Worm (Caenorhabditis elegans): Measurements from ENCODE around the gene subs-4.

Gene subs-4

DNA sequence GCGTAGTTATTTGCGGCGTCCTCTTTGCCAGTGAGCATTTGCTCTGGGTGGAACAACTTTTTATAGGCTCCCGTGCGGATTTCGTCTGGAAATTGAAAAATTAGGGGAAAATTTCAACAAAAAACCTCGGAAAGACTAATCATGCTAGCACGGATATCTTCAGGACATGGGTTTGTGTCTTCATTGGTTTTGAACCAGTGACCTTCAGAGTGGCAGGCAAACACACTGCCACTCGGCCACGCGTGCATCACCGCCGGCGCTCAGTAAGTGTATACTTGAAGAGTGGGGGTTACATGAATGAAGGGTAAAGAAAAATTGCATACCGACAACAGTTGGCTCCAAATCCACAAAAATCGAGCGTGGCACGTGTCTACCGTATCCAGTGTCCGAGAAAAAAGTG lies 10.8 kb upstream of the subs-4 start (continued):
- TF ChIP-seq let-526 (GFP tag; IDR thresholded peaks at IDR 0.05) (0 out of 2 replicates have a peak, but pooled peaks have one; percentile 40), die-1 (tag; optimal IDR thresholded peaks at IDR 0.05) (peak; percentile 74), lsl-1 (GFP tag; optimal IDR thresholded peaks at IDR 0.05) (peak; percentile 54), nhr-27 (tag; optimal IDR thresholded peaks at IDR 0.05) (no peak), F49E8.2 (tag; optimal IDR thresholded peaks at IDR 0.05; ENCODE audit: insufficient read depth) (no peak), ccch-3 (GFP tag; optimal IDR thresholded peaks at IDR 0.05) (peak; percentile 57), somi-1 (GFP tag; optimal IDR thresholded peaks at IDR 0.05) (peak; percentile 47), nhr-90 (tag; optimal IDR thresholded peaks at IDR 0.05) (peak; percentile 83), hmg-20 (GFP tag; IDR thresholded peaks at IDR 0.05) (no peak), lsy-27 (tag; optimal IDR thresholded peaks at IDR 0.05; ENCODE audit: borderline replicate concordance, insufficient read depth) (no peak), egl-18 (GFP tag; IDR thresholded peaks at IDR 0.05) (0 out of 2 replicates have a peak, but pooled peaks have one; percentile 45), ceh-91 (GFP tag; IDR thresholded peaks at IDR 0.05) (no peak), nfya-1 (tag; optimal IDR thresholded peaks at IDR 0.05; ENCODE audit: borderline replicate concordance, insufficient read depth) (no peak), lin-40 (tag; optimal IDR thresholded peaks at IDR 0.05) (peak; percentile 58), madf-8 (GFP tag; conservative IDR thresholded peaks at IDR 0.05) (no peak), hrde-1 (tag; optimal IDR thresholded peaks at IDR 0.05; ENCODE audit: borderline replicate concordance) (peak; percentile 53), sea-2 (GFP tag; IDR thresholded peaks at IDR 0.05) (no peak), ztf-22 (GFP tag; optimal IDR thresholded peaks at IDR 0.05) (no peak), rec-8 (tag; optimal IDR thresholded peaks at IDR 0.05) (peak; percentile 8 to 79), rpc-1 (optimal IDR thresholded peaks at IDR 0.05) (peak; percentile 78), rpc-1 (tag; optimal IDR thresholded peaks at IDR 0.05) (peak; percentile 86), snpc-1.3 (tag; optimal IDR thresholded peaks at IDR 0.05; ENCODE audit: insufficient read depth) (peak; percentile 55), ztf-25 (GFP tag; IDR thresholded peaks at IDR 0.05) (peak; percentile 78; the same call in 1 of the 2 replicates), nfya-2 (GFP tag; IDR thresholded peaks at IDR 0.05) (no peak), attf-3 (GFP tag; conservative IDR thresholded peaks at IDR 0.05) (0 out of 2 replicates have a peak, but pooled peaks have one; percentile 35), ceh-40 (GFP tag; IDR thresholded peaks at IDR 0.05) (0 out of 2 replicates have a peak, but pooled peaks have one; percentile 67), attf-5 (GFP tag; optimal IDR thresholded peaks at IDR 0.05) (peak; percentile 34), Y56A3A.18 (GFP tag; IDR thresholded peaks at IDR 0.05) (peak; percentile 72; the same call in 1 of the 2 replicates), B0019.2 (GFP tag; conservative IDR thresholded peaks at IDR 0.05) (no peak), ceh-100 (GFP tag; IDR thresholded peaks at IDR 0.05) (peak; percentile 71), pbrm-1 (GFP tag; IDR thresholded peaks at IDR 0.05) (peak; percentile 56; the same call in 1 of the 2 replicates), F55B11.4 (tag; optimal IDR thresholded peaks at IDR 0.05; ENCODE audit: borderline replicate concordance, insufficient read depth) (no peak), Y53F4B.3 (GFP tag; IDR thresholded peaks at IDR 0.05) (0 out of 2 replicates have a peak, but pooled peaks have one; percentile 26), F23B12.7 (tag; optimal IDR thresholded peaks at IDR 0.05; ENCODE audit: insufficient read depth) (peak; percentile 82), madf-6 (GFP tag; IDR thresholded peaks at IDR 0.05) (peak; percentile 68), ztf-6 (GFP tag; IDR thresholded peaks at IDR 0.05) (no peak), let-607 (tag; optimal IDR thresholded peaks at IDR 0.05) (peak; percentile 32 to 46), ZK185.1 (tag; optimal IDR thresholded peaks at IDR 0.05; ENCODE audit: poor library complexity, severe bottlenecking) (no peak), mcd-1 (GFP tag; IDR thresholded peaks at IDR 0.05) (peak; percentile 56), attf-6 (GFP tag; IDR thresholded peaks at IDR 0.05) (0 out of 2 replicates have a peak, but pooled peaks have one; percentile 53), cebp-1 (GFP tag; IDR thresholded peaks at IDR 0.05) (peak; percentile 41; the same call in 1 of the 2 replicates), cebp-1 (tag; optimal IDR thresholded peaks at IDR 0.05) (no peak), aptf-3 (GFP tag; IDR thresholded peaks at IDR 0.05) (no peak), lag-1 (GFP tag; IDR thresholded peaks at IDR 0.05) (no peak), ztf-18 (tag; optimal IDR thresholded peaks at IDR 0.05) (peak; percentile 64), F57A8.1 (GFP tag; optimal IDR thresholded peaks at IDR 0.05) (no peak)
